Fruit fly (Drosophila melanogaster) whole organism, embryonic: ENCODE measurements around the gene CG33262.
A peak's percentile ranks its signal among the peaks of the same experiment; 100 is the strongest.

Experiments used
- Adf1 ChIP-seq: fragments of 200-800 bp; sonication (Bioruptor generic); IDR thresholded peaks from 2 replicates; pipeline ENCODE4 v1.3.6; 2022; ENCODE audit warnings: missing biosample characterization, missing genetic modification characterization
- Aef1 ChIP-seq: fragments of 200-800 bp; sonication (Bioruptor generic); IDR thresholded peaks from 3 replicates; pipeline ENCODE4 v1.3.6; 2022; ENCODE audit warnings: missing biosample characterization, missing genetic modification characterization
- CG13296 ChIP-seq: fragments of 200-800 bp; sonication (Bioruptor generic); optimal IDR thresholded peaks from 3 replicates; lab custom pipeline; 2018; ENCODE audit warnings: missing biosample characterization, mild to moderate bottlenecking, missing genetic modification characterization
- CG16813 ChIP-seq: fragments of 200-800 bp; sonication (Bioruptor generic); IDR thresholded peaks from 3 replicates; pipeline ENCODE4 v1.3.6; 2022; ENCODE audit warnings: missing biosample characterization, missing genetic modification characterization; ENCODE audit not compliant: partially characterized antibody
- CG18619 ChIP-seq: fragments of 200-800 bp; sonication (Bioruptor generic); optimal IDR thresholded peaks from 3 replicates; lab custom pipeline; 2017; ENCODE audit warnings: missing biosample characterization, mild to moderate bottlenecking, missing genetic modification characterization
- CG2199 ChIP-seq: fragments of 200-800 bp; sonication (Bioruptor generic); IDR thresholded peaks from 3 replicates; pipeline ENCODE4 v1.3.6; 2022; ENCODE audit warnings: missing biosample characterization, missing genetic modification characterization
- CG2678 ChIP-seq: fragments of 200-800 bp; sonication (Bioruptor generic); optimal IDR thresholded peaks from 3 replicates; lab custom pipeline; 2019; ENCODE audit warnings: missing biosample characterization, mild to moderate bottlenecking, missing genetic modification characterization, moderate library complexity
- CG2875 ChIP-seq: fragments of 200-800 bp; sonication (Bioruptor generic); optimal IDR thresholded peaks from 2 replicates; lab custom pipeline; 2017; ENCODE audit warnings: missing biosample characterization, mild to moderate bottlenecking, missing genetic modification characterization, missing genetic modification reagents
- CG3065 ChIP-seq: fragments of 200-800 bp; sonication (Bioruptor generic); optimal IDR thresholded peaks from 2 replicates; lab custom pipeline; 2016; ENCODE audit warnings: missing biosample characterization, missing genetic modification characterization
- CG3726 ChIP-seq: fragments of 200-800 bp; sonication (Bioruptor generic); IDR thresholded peaks from 3 replicates; pipeline ENCODE4, ENCODE4 v1.3.6; 2022; ENCODE audit warnings: missing biosample characterization, missing genetic modification characterization
- CG4404 ChIP-seq: fragments of 200-800 bp; sonication (Bioruptor generic); IDR thresholded peaks from 2 replicates; pipeline ENCODE4 v1.3.6; 2022; ENCODE audit warnings: missing biosample characterization, missing genetic modification characterization
- CG6791 ChIP-seq: fragments of 200-800 bp; sonication (Bioruptor generic); IDR thresholded peaks from 3 replicates; pipeline ENCODE4 v1.3.6; 2022; ENCODE audit warnings: missing biosample characterization, missing genetic modification characterization; ENCODE audit not compliant: partially characterized antibody
- CG8281 ChIP-seq: fragments of 200-800 bp; sonication (Bioruptor generic); optimal IDR thresholded peaks from 2 replicates; lab custom pipeline; 2018; ENCODE audit warnings: missing biosample characterization, mild to moderate bottlenecking, missing genetic modification characterization, moderate library complexity
- Chrac-16 ChIP-seq: fragments of 200-800 bp; sonication (Bioruptor generic); optimal IDR thresholded peaks from 3 replicates; lab custom pipeline; 2016; ENCODE audit warnings: missing biosample characterization, missing genetic modification characterization
- Ets97D ChIP-seq: fragments of 200-800 bp; sonication (Bioruptor generic); optimal IDR thresholded peaks from 3 replicates; lab custom pipeline; 2016; ENCODE audit warnings: missing biosample characterization, missing genetic modification characterization
- Fer1 ChIP-seq: fragments of 200-800 bp; sonication (Bioruptor generic); optimal IDR thresholded peaks from 2 replicates; lab custom pipeline; 2017; ENCODE audit warnings: missing biosample characterization, mild to moderate bottlenecking, missing genetic modification characterization
- Med ChIP-seq: fragments of 200-800 bp; sonication (Bioruptor generic); peaks from one replicate; lab custom pipeline; 2016; ENCODE audit warnings: missing biosample characterization, missing genetic modification characterization, mild to moderate bottlenecking, inconsistent platforms, moderate library complexity
- Sry-β ChIP-seq: fragments of 200-800 bp; sonication (Bioruptor generic); optimal IDR thresholded peaks from 2 replicates; lab custom pipeline; 2018; ENCODE audit warnings: missing biosample characterization, mild to moderate bottlenecking, missing genetic modification characterization, moderate library complexity
- Ssrp ChIP-seq: fragments of 200-800 bp; sonication (Bioruptor generic); optimal IDR thresholded peaks from 2 replicates; lab custom pipeline; 2018; ENCODE audit warnings: missing biosample characterization, mild to moderate bottlenecking, missing genetic modification characterization, moderate library complexity
- YL-1 ChIP-seq: fragments of 200-800 bp; sonication (Bioruptor generic); optimal IDR thresholded peaks from 3 replicates; lab custom pipeline; 2017; ENCODE audit warnings: missing biosample characterization, mild to moderate bottlenecking, missing genetic modification characterization
- ab ChIP-seq: fragments of 200-800 bp; sonication (Bioruptor generic); optimal IDR thresholded peaks from 2 replicates; lab custom pipeline; 2016; ENCODE audit warnings: missing biosample characterization, missing genetic modification characterization
- btn ChIP-seq: fragments of 200-800 bp; sonication (Bioruptor generic); optimal IDR thresholded peaks from 2 replicates; lab custom pipeline; 2016; ENCODE audit warnings: missing biosample characterization, missing genetic modification characterization
- chm ChIP-seq: fragments of 200-800 bp; sonication (Bioruptor generic); IDR thresholded peaks from 2 replicates; pipeline ENCODE4 v1.3.6; 2022; ENCODE audit warnings: missing biosample characterization, missing genetic modification characterization
- dm ChIP-seq: fragments of 200-800 bp; sonication (Bioruptor generic); optimal IDR thresholded peaks from 3 replicates; lab custom pipeline; 2016; ENCODE audit warnings: missing biosample characterization, missing genetic modification characterization
- exex ChIP-seq: fragments of 200-800 bp; sonication (Bioruptor generic); optimal IDR thresholded peaks from 4 replicates; lab custom pipeline; 2018; ENCODE audit warnings: missing biosample characterization, mild to moderate bottlenecking, missing genetic modification characterization, moderate library complexity
- fd96Cb ChIP-seq: fragments of 200-800 bp; sonication (Bioruptor generic); optimal IDR thresholded peaks from 2 replicates; lab custom pipeline; 2018; ENCODE audit warnings: missing biosample characterization, mild to moderate bottlenecking, missing genetic modification characterization, moderate library complexity
- ftz-f1 ChIP-seq: fragments of 200-800 bp; sonication (Bioruptor generic); optimal IDR thresholded peaks from 2 replicates; lab custom pipeline; 2016; ENCODE audit warnings: missing biosample characterization, missing genetic modification characterization
- gro ChIP-seq: fragments of 200-800 bp; sonication (Bioruptor generic); optimal IDR thresholded peaks from 2 replicates; lab custom pipeline; 2016; ENCODE audit warnings: missing biosample characterization, missing genetic modification characterization
- gt ChIP-seq: fragments of 200-800 bp; sonication (Bioruptor generic); IDR thresholded peaks from 2 replicates; pipeline ENCODE4 v1.3.6; 2022; ENCODE audit warnings: missing biosample characterization, missing genetic modification characterization
- hbn ChIP-seq: fragments of 200-800 bp; sonication (Bioruptor generic); IDR thresholded peaks from 2 replicates; pipeline ENCODE4 v1.3.6; 2022; ENCODE audit warnings: missing biosample characterization, missing genetic modification characterization; ENCODE audit not compliant: partially characterized antibody
- ind ChIP-seq: fragments of 200-800 bp; sonication (Bioruptor generic); optimal IDR thresholded peaks from 3 replicates; lab custom pipeline; 2016; ENCODE audit warnings: missing biosample characterization, missing genetic modification characterization
- jigr1 ChIP-seq: fragments of 200-800 bp; sonication (Bioruptor generic); IDR thresholded peaks from 3 replicates; pipeline ENCODE4 v1.3.6; 2022; ENCODE audit warnings: missing biosample characterization, missing genetic modification characterization
- lab ChIP-seq: fragments of 200-800 bp; sonication (Bioruptor generic); optimal IDR thresholded peaks from 3 replicates; lab custom pipeline; 2017; ENCODE audit warnings: missing biosample characterization, missing genetic modification characterization, mild to moderate bottlenecking, moderate library complexity, missing genetic modification reagents
- nerfin-1 ChIP-seq: fragments of 200-800 bp; sonication (Bioruptor generic); optimal IDR thresholded peaks from 3 replicates; lab custom pipeline; 2019; ENCODE audit warnings: missing biosample characterization, mild to moderate bottlenecking, missing genetic modification characterization, moderate library complexity
- pros ChIP-seq: fragments of 200-800 bp; sonication (Bioruptor generic); optimal IDR thresholded peaks from 3 replicates; lab custom pipeline; 2019; ENCODE audit warnings: missing biosample characterization, mild to moderate bottlenecking, missing genetic modification characterization, moderate library complexity
- psq ChIP-seq: fragments of 200-800 bp; sonication (Bioruptor generic); optimal IDR thresholded peaks from 2 replicates; lab custom pipeline; 2017; ENCODE audit warnings: missing biosample characterization, missing genetic modification characterization
- sens ChIP-seq: fragments of 200-800 bp; sonication (Bioruptor generic); peaks from one replicate; lab custom pipeline; 2016; ENCODE audit warnings: missing biosample characterization, missing genetic modification characterization
- shn ChIP-seq: fragments of 200-800 bp; sonication (Bioruptor generic); optimal IDR thresholded peaks from 3 replicates; lab custom pipeline; 2016; ENCODE audit warnings: missing biosample characterization, missing genetic modification characterization
- sna ChIP-seq: fragments of 200-800 bp; sonication (Bioruptor generic); IDR thresholded peaks from 2 replicates; pipeline ENCODE4 v1.3.6; 2022; ENCODE audit warnings: missing biosample characterization, missing genetic modification characterization; ENCODE audit not compliant: partially characterized antibody
- stwl ChIP-seq: fragments of 200-800 bp; sonication (Bioruptor generic); optimal IDR thresholded peaks from 3 replicates; lab custom pipeline; 2018; ENCODE audit warnings: missing biosample characterization, mild to moderate bottlenecking, missing genetic modification characterization, moderate library complexity
- tna ChIP-seq: fragments of 200-800 bp; sonication (Bioruptor generic); IDR thresholded peaks from 2 replicates; pipeline ENCODE4 v1.3.6; 2022; ENCODE audit warnings: missing biosample characterization, missing genetic modification characterization; ENCODE audit not compliant: partially characterized antibody
- twi ChIP-seq: fragments of 200-800 bp; optimal IDR thresholded peaks from 2 replicates; lab custom pipeline; 2019; ENCODE audit warnings: missing biosample characterization, mild to moderate bottlenecking, missing genetic modification characterization, moderate library complexity
- usp ChIP-seq: fragments of >200 bp; optimal IDR thresholded peaks from 2 replicates; lab custom pipeline; 2017; ENCODE audit warnings: missing biosample characterization, missing genetic modification characterization
- wek ChIP-seq: fragments of 200-800 bp; sonication (Bioruptor generic); optimal IDR thresholded peaks from 3 replicates; lab custom pipeline; 2018; ENCODE audit warnings: missing biosample characterization, mild to moderate bottlenecking, missing genetic modification characterization, moderate library complexity
- wor ChIP-seq: fragments of 200-800 bp; sonication (Bioruptor generic); IDR thresholded peaks from 2 replicates; pipeline ENCODE4 v1.3.6; 2022; ENCODE audit warnings: missing biosample characterization, missing genetic modification characterization

Gene CG33262

DNA sequence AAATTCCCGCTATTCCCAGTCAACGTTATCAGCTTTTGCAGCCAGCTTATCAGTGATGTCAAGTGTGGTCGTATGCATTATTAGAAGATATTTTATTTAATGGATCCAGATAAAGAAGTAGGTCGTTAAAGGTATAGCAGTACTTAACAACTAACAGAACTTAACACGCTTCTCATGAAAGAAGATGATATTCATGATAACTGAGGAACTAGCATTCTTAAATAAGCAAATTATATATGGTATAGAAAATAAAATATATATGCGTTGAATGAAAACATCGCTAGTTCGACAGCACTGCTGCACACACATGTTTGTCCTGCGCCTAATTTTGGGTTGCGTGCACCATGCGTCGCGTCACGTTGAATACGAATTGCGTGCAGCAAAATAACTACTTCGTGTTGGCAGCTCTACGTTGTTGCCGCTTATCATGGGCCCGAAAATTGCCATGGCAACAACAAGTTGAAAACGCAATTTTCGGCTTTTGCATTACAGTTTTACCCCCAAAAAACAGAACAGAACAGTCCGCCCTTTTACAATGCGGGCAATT lies 614 bp upstream of the CG33262 start:
- TF ChIP-seq Adf1 (no peak), btn (GFP tag; lab: Kevin White, UChicago) (no peak), CG3065 (GFP tag; lab: Kevin White, UChicago) (no peak), exex (tag; lab: Kevin White, UChicago) (no peak), ftz-f1 (GFP tag; lab: Kevin White, UChicago) (no peak), Med (GFP tag; lab: Kevin White, UChicago) (peak; percentile 38), hbn (no peak), ab (GFP tag; lab: Kevin White, UChicago) (no peak), tna (GFP tag; lab: Robert Waterston, UW) (no peak), psq (GFP tag; lab: Kevin White, UChicago) (no peak), Ssrp (tag; lab: Kevin White, UChicago) (no peak), usp (GFP tag; lab: Kevin White, UChicago) (no peak), Aef1 (no peak), fd96Cb (tag; lab: Kevin White, UChicago) (no peak), Ets97D (GFP tag; lab: Kevin White, UChicago) (no peak), sens (GFP tag; lab: Kevin White, UChicago) (peak; percentile 57), stwl (no peak), Chrac-16 (GFP tag; lab: Kevin White, UChicago) (no peak), sna (no peak), Sry-β (GFP tag; lab: Kevin White, UChicago) (peak; percentile 77), ind (no peak), twi (tag; lab: Kevin White, UChicago) (peak; percentile 50), shn (GFP tag; lab: Kevin White, UChicago) (no peak), CG2875 (no peak)

dm6 chr3L:13137394-13137793 lies 1.3 kb downstream of the CG33262 start:
- TF ChIP-seq CG13296 (GFP tag; lab: Kevin White, UChicago): no peak
- no peak for TF ChIP-seq CG3726 (GFP tag; lab: Robert Waterston, UW)
- TF ChIP-seq wor (GFP tag; lab: Robert Waterston, UW): no peak
- TF ChIP-seq Fer1 (GFP tag; lab: Kevin White, UChicago): peak; percentile 9
- no peak for TF ChIP-seq YL-1
- TF ChIP-seq CG4404 (GFP tag; lab: Robert Waterston, UW): no peak
- no peak for TF ChIP-seq jigr1 (GFP tag; lab: Robert Waterston, UW)
- TF ChIP-seq lab (GFP tag; lab: Kevin White, UChicago): no peak
- no peak for TF ChIP-seq CG2678 (tag; lab: Kevin White, UChicago)
- peak; percentile 50 for TF ChIP-seq pros (GFP tag; lab: Kevin White, UChicago)
- TF ChIP-seq gt: no peak
- peak; percentile 91 for TF ChIP-seq nerfin-1
- no peak for TF ChIP-seq wek (GFP tag; lab: Kevin White, UChicago)
- no peak for TF ChIP-seq CG16813

- TF ChIP-seq dm (no peak), CG18619 (GFP tag; lab: Kevin White, UChicago) (no peak), gro (GFP tag; lab: Kevin White, UChicago) (no peak), CG2199 (peak; percentile 91; the same call in 2 of the 3 replicates), CG6791 (no peak), chm (0 out of 2 replicates have a peak, but pooled peaks have one; percentile 19), CG8281 (tag; lab: Kevin White, UChicago) (no peak)
Measured at dm6 chr3L:13145021-13145420, 9.0 kb downstream of the CG33262 start.
